Fruit fly (Drosophila melanogaster): ENCODE measurements around the gene CG31848.

dm6 chr2L:13295978-13296702, 30.5 kb upstream of the CG31848 start:
- TF ChIP-seq eg (GFP tag; IDR thresholded peaks at IDR 0.05) (no peak), dsx (GFP tag; optimal IDR thresholded peaks at IDR 0.05; ENCODE audit: poor library complexity, severe bottlenecking) (no peak), Lpt (GFP tag; optimal IDR thresholded peaks at IDR 0.05) (no peak), CG1621 (tag; optimal IDR thresholded peaks at IDR 0.05) (no peak), CG6854 (GFP tag; optimal IDR thresholded peaks at IDR 0.05) (no peak), CG16779 (tag; optimal IDR thresholded peaks at IDR 0.05) (no peak), CG10669 (GFP tag; optimal IDR thresholded peaks at IDR 0.05) (no peak), Eip93F (GFP tag; optimal IDR thresholded peaks at IDR 0.05) (no peak), fd59A (GFP tag; optimal IDR thresholded peaks at IDR 0.05) (no peak)
